Worm (Caenorhabditis elegans) whole organism, young adult: ENCODE measurements around the gene clec-251.

Experiments used
- F37B4.10 ChIP-seq: fragments of 200-800 bp; sonication (Bioruptor generic); IDR thresholded peaks from 2 replicates; pipeline ENCODE4 v1.3.6; 2022; ENCODE audit warnings: missing genetic modification characterization, missing compliant biosample characterization
- lir-1 ChIP-seq: fragments of 200-800 bp; sonication (Bioruptor generic); conservative IDR thresholded peaks from 2 replicates; pipeline ENCODE4 v1.3.6; 2022; ENCODE audit warnings: missing genetic modification reagents, missing genetic modification characterization, missing compliant biosample characterization
- mes-4 ChIP-seq: sonication (generic microtip); optimal IDR thresholded peaks from 2 replicates; lab custom pipeline; 2016; ENCODE audit warnings: missing genotype, missing genetic modification characterization, missing compliant biosample characterization
- zfh-2 ChIP-seq: fragments of 200-800 bp; sonication (Bioruptor generic); conservative IDR thresholded peaks from 2 replicates; pipeline ENCODE4 v1.3.6; 2022; ENCODE audit warnings: missing genetic modification reagents, missing genetic modification characterization, missing compliant biosample characterization

ce11 chrV:18771804-18772386, 25.1 kb upstream of the clec-251 start:
- TF ChIP-seq F37B4.10, result no peak
- TF ChIP-seq mes-4, result no peak
- no peak for TF ChIP-seq zfh-2 (GFP tag; lab: Robert Waterston, UW)
- no peak for TF ChIP-seq lir-1 (GFP tag; lab: Robert Waterston, UW)
